Worm (Caenorhabditis elegans) whole organism, L1 larva: ENCODE measurements around the gene C27F2.7.

Experiments
- aly-2 ChIP-seq: fragments of 150-350 bp; optimal IDR thresholded peaks from 2 replicates; lab custom pipeline; 2014; ENCODE audit warnings: missing biosample characterization, missing genetic modification characterization
- ceh-88 ChIP-seq: fragments of 200-800 bp; sonication (Bioruptor generic); IDR thresholded peaks from 2 replicates; pipeline ENCODE4 v1.3.6; 2022; ENCODE audit warnings: missing genetic modification characterization, missing compliant biosample characterization
- elt-2 ChIP-seq: sonication (generic microtip); optimal IDR thresholded peaks from 2 replicates; lab custom pipeline; 2016; ENCODE audit warnings: missing genetic modification characterization, mild to moderate bottlenecking, inconsistent platforms, missing compliant biosample characterization, missing genetic modification reagents
- lir-3 ChIP-seq: sonication (generic microtip); optimal IDR thresholded peaks from 2 replicates; lab custom pipeline; 2016; ENCODE audit warnings: mild to moderate bottlenecking, missing genetic modification characterization, moderate library complexity, missing compliant biosample characterization; ENCODE audit not compliant: poor library complexity
- lsy-2 ChIP-seq, 2 experiments: fragments of 150-350 bp; optimal IDR thresholded peaks; 2 replicates each; lab custom pipeline; 2014; ENCODE audit warnings: missing biosample characterization in 2 of 2, missing genetic modification characterization in 2 of 2
- mab-9 ChIP-seq: fragments of 200-800 bp; sonication (Bioruptor generic); IDR thresholded peaks from 2 replicates; pipeline ENCODE4 v1.3.6; 2022; ENCODE audit warnings: missing genetic modification reagents, missing genetic modification characterization, missing compliant biosample characterization
- nhr-11 ChIP-seq: fragments of 150-350 bp; optimal IDR thresholded peaks from 2 replicates; lab custom pipeline; 2014; ENCODE audit warnings: missing biosample characterization, missing genetic modification characterization
- nhr-90 ChIP-seq: sonication (generic microtip); optimal IDR thresholded peaks from 2 replicates; lab custom pipeline; 2016; ENCODE audit warnings: mild to moderate bottlenecking, missing genetic modification characterization, missing compliant biosample characterization; ENCODE audit not compliant: poor library complexity
- snpc-4 ChIP-seq: fragments of 150-350 bp; optimal IDR thresholded peaks from 2 replicates; lab custom pipeline; 2014; ENCODE audit warnings: missing biosample characterization, missing genetic modification characterization
- sox-4 ChIP-seq: sonication (generic microtip); optimal IDR thresholded peaks from 2 replicates; lab custom pipeline; 2016; ENCODE audit warnings: missing genetic modification characterization, missing compliant biosample characterization
- swsn-7 ChIP-seq: sonication (generic microtip); optimal IDR thresholded peaks from 2 replicates; lab custom pipeline; 2016; ENCODE audit warnings: missing genetic modification characterization, missing compliant biosample characterization
- tbx-2 ChIP-seq: sonication (generic microtip); optimal IDR thresholded peaks from 2 replicates; lab custom pipeline; 2016; ENCODE audit warnings: missing genetic modification characterization, missing compliant biosample characterization
- unc-62 ChIP-seq: fragments of 150-350 bp; optimal IDR thresholded peaks from 2 replicates; lab custom pipeline; 2014; ENCODE audit warnings: missing biosample characterization, missing genetic modification reagents, missing genetic modification characterization
- unc-86 ChIP-seq: sonication (generic microtip); optimal IDR thresholded peaks from 2 replicates; lab custom pipeline; 2016; ENCODE audit warnings: missing genetic modification characterization, missing compliant biosample characterization

DNA sequence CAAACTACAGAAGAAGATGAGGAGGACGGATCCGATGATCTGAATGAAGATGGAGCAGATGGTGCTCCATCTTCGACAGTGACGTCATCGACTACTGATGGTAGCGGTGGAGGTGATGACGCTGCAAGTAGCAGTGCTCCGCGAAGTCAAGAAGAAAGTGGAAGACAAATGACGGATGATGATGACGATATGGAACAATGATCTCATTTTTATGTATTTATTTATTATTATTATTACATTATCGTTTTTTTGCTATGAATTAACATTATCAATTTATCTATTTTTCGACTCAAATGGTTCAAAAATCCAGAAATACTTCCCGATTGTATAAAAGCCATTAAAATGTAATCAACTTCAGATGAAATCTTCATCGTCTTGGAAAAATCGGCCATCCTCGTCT is 37.4 kb upstream of the C27F2.7 start, which contains the start of gene R144.3:
- TF ChIP-seq unc-62 (GFP tag; lab: Kevin White, UChicago): no peak
- TF ChIP-seq lsy-2 (tag; optimal IDR thresholded peaks at IDR 0.05; lab: Kevin White, UChicago): no peak
- TF ChIP-seq aly-2 (tag; lab: Kevin White, UChicago): no peak
- TF ChIP-seq elt-2 (tag; lab: Kevin White, UChicago): no peak
- TF ChIP-seq mab-9 (GFP tag; lab: Robert Waterston, UW): no peak
- TF ChIP-seq unc-86: no peak
- TF ChIP-seq tbx-2 (tag; lab: Kevin White, UChicago): no peak
- TF ChIP-seq ceh-88 (GFP tag; lab: Robert Waterston, UW): no peak
- no peak for TF ChIP-seq nhr-90 (tag; lab: Kevin White, UChicago)
- TF ChIP-seq snpc-4 (tag; lab: Kevin White, UChicago): no peak
- TF ChIP-seq nhr-11 (tag; lab: Kevin White, UChicago): no peak
- no peak for TF ChIP-seq sox-4
- no peak for TF ChIP-seq lir-3 (tag; lab: Kevin White, UChicago)
- TF ChIP-seq swsn-7 (tag; lab: Kevin White, UChicago): no peak
